Worm (Caenorhabditis elegans): ENCODE measurements around the gene rab-28.

DNA sequence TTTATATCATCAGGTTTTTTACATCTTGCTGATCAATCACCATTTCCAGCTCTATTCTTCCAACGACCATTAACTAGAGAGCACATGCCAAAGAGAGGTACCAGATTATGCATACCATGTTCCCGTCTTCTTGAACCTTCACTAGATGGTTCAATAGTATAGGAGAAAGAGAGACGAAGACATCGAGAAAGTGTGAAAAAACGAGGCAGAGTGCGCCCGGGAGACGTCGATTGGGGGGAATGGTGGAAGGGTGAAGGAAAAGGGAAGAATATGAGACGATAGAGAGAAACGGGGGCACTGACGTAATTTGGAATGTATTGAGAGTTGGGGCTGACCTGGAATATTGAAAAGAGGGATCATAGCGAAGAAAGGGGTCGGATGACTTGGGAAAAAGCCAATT is 23.8 kb upstream of the rab-28 start:
- TF ChIP-seq nhr-77 (tag; optimal IDR thresholded peaks at IDR 0.05) (no peak), aly-2 (tag; optimal IDR thresholded peaks at IDR 0.05) (no peak), sma-9 (GFP tag; optimal IDR thresholded peaks at IDR 0.05) (no peak), sma-9 (tag; optimal IDR thresholded peaks at IDR 0.05) (no peak), fos-1 (tag; optimal IDR thresholded peaks at IDR 0.05) (no peak), lin-13 (GFP tag; optimal IDR thresholded peaks at IDR 0.05) (no peak), ztf-11 (tag; optimal IDR thresholded peaks at IDR 0.05) (no peak), unc-62 (GFP tag; optimal IDR thresholded peaks at IDR 0.05) (no peak), zag-1 (tag; optimal IDR thresholded peaks at IDR 0.05) (no peak), snpc-4 (tag; optimal IDR thresholded peaks at IDR 0.05) (no peak), nhr-237 (tag; optimal IDR thresholded peaks at IDR 0.05) (no peak), egl-27 (tag; optimal IDR thresholded peaks at IDR 0.05) (no peak)
